Worm (Caenorhabditis elegans) whole organism, L4 larva: ENCODE data around the gene F40A3.3.

Experiments
- F44E2.7 ChIP-seq: fragments of 200-800 bp; sonication (Bioruptor generic); IDR thresholded peaks from 2 replicates; pipeline ENCODE4 v2.1.2; 2022; ENCODE audit warnings: missing genetic modification characterization, missing compliant biosample characterization
- Y48G9A.11 ChIP-seq: fragments of 200-800 bp; sonication (Bioruptor generic); IDR thresholded peaks from 2 replicates; pipeline ENCODE4 v1.3.6; 2022; ENCODE audit warnings: missing genetic modification reagents, missing genetic modification characterization, missing compliant biosample characterization
- Y5F2A.4 ChIP-seq: fragments of 200-800 bp; sonication (Bioruptor generic); optimal IDR thresholded peaks from 2 replicates; lab custom pipeline; 2018; ENCODE audit warnings: mild to moderate bottlenecking, missing genetic modification characterization, missing compliant biosample characterization
- Y75B8A.6 ChIP-seq: fragments of 200-800 bp; sonication (Bioruptor generic); IDR thresholded peaks from 2 replicates; pipeline ENCODE4 v1.3.6; 2022; ENCODE audit warnings: missing genetic modification reagents, missing genetic modification characterization, missing compliant biosample characterization
- ZK337.2 ChIP-seq: fragments of 200-800 bp; sonication (Bioruptor generic); IDR thresholded peaks from 2 replicates; pipeline ENCODE4 v1.3.6; 2022; ENCODE audit warnings: missing genetic modification reagents, missing genetic modification characterization, missing compliant biosample characterization
- aha-1 ChIP-seq: fragments of 150-350 bp; peaks from one replicate; lab custom pipeline; 2014; ENCODE audit warnings: missing biosample characterization, missing genetic modification characterization
- ama-1 ChIP-seq: fragments of 150-350 bp; optimal IDR thresholded peaks from 2 replicates; lab custom pipeline; 2014; ENCODE audit warnings: inconsistent platforms, mixed read lengths
- arid-1 ChIP-seq: fragments of 200-800 bp; sonication (Bioruptor generic); conservative IDR thresholded peaks from 2 replicates; pipeline ENCODE4 v1.3.6; 2022; ENCODE audit warnings: missing genetic modification reagents, missing genetic modification characterization, missing compliant biosample characterization
- attf-4 ChIP-seq: sonication (generic microtip); optimal IDR thresholded peaks from 3 replicates; lab custom pipeline; 2017; ENCODE audit warnings: missing biosample characterization, missing genetic modification characterization
- ces-1 ChIP-seq: fragments of 150-350 bp; sonication (generic microtip); optimal IDR thresholded peaks from 4 replicates; lab custom pipeline; 2014; ENCODE audit warnings: missing biosample characterization, missing genetic modification reagents, missing genetic modification characterization
- daf-16 ChIP-seq, 3 experiments: sonication (generic microtip); optimal IDR thresholded peaks; 2 replicates each; lab custom pipeline; 2016 to 2017; ENCODE audit warnings: missing genetic modification characterization in 3 of 3, missing genetic modification reagents in 3 of 3, mild to moderate bottlenecking in 2 of 3, missing compliant biosample characterization in 2 of 3, missing biosample characterization in 1 of 3, moderate library complexity in 1 of 3
- daf-19 ChIP-seq: fragments of 200-800 bp; sonication (Bioruptor generic); conservative IDR thresholded peaks from 2 replicates; pipeline ENCODE4 v1.3.6; 2022; ENCODE audit warnings: missing genetic modification characterization, missing compliant biosample characterization
- dmd-6 ChIP-seq: fragments of 200-800 bp; sonication (Bioruptor generic); IDR thresholded peaks from 2 replicates; pipeline ENCODE4 v1.3.6; 2022; ENCODE audit warnings: missing genetic modification reagents, missing genetic modification characterization, missing compliant biosample characterization
- dmd-8 ChIP-seq: fragments of 200-800 bp; sonication (Bioruptor generic); IDR thresholded peaks from 2 replicates; pipeline ENCODE4 v1.3.6; 2022; ENCODE audit warnings: missing genetic modification characterization, missing compliant biosample characterization
- fkh-10 ChIP-seq: fragments of 150-350 bp; optimal IDR thresholded peaks from 2 replicates; lab custom pipeline; 2014; ENCODE audit warnings: missing biosample characterization, missing genetic modification reagents, missing genetic modification characterization
- jun-1 ChIP-seq: fragments of 150-350 bp; optimal IDR thresholded peaks from 2 replicates; lab custom pipeline; 2014; ENCODE audit warnings: missing biosample characterization, missing genetic modification reagents, missing genetic modification characterization
- lin-1 ChIP-seq: fragments of 200-800 bp; sonication (Bioruptor generic); IDR thresholded peaks from 2 replicates; pipeline ENCODE4 v1.3.6; 2022; ENCODE audit warnings: missing genetic modification reagents, missing genetic modification characterization, missing compliant biosample characterization
- lin-13 ChIP-seq: fragments of 150-350 bp; optimal IDR thresholded peaks from 2 replicates; lab custom pipeline; 2014; ENCODE audit warnings: missing biosample characterization, missing genetic modification reagents, missing genetic modification characterization
- lin-15B ChIP-seq: fragments of 150-350 bp; sonication (generic microtip); optimal IDR thresholded peaks from 3 replicates; lab custom pipeline; 2014; ENCODE audit warnings: missing biosample characterization, missing genetic modification characterization
- lin-38 ChIP-seq: fragments of 200-800 bp; sonication (Bioruptor generic); IDR thresholded peaks from 2 replicates; pipeline ENCODE4 v1.3.6; 2022; ENCODE audit warnings: missing genetic modification reagents, missing genetic modification characterization, missing compliant biosample characterization
- lir-3 ChIP-seq: sonication (generic microtip); optimal IDR thresholded peaks from 2 replicates; lab custom pipeline; 2016; ENCODE audit warnings: mild to moderate bottlenecking, missing genetic modification characterization, missing compliant biosample characterization
- lsy-2 ChIP-seq, 2 experiments: fragments of 150-350 bp in 1 of 2; sonication (generic microtip) in 1 of 2; optimal IDR thresholded peaks; 2 replicates each; lab custom pipeline; 2014 to 2017; ENCODE audit warnings: missing biosample characterization in 2 of 2, missing genetic modification characterization in 2 of 2
- mxl-2 ChIP-seq: fragments of 200-800 bp; sonication (Bioruptor generic); conservative IDR thresholded peaks from 2 replicates; pipeline ENCODE4 v1.3.6; 2022; ENCODE audit warnings: missing genetic modification reagents, missing genetic modification characterization, missing compliant biosample characterization
- mxl-3 ChIP-seq: fragments of 200-800 bp; sonication (Bioruptor generic); optimal IDR thresholded peaks from 2 replicates; lab custom pipeline; 2018; ENCODE audit warnings: mild to moderate bottlenecking, missing genetic modification characterization, missing compliant biosample characterization
- nhr-11 ChIP-seq: fragments of 150-350 bp; optimal IDR thresholded peaks from 2 replicates; lab custom pipeline; 2014; ENCODE audit warnings: missing biosample characterization, missing genetic modification characterization
- nhr-111 ChIP-seq: fragments of 200-800 bp; sonication (Bioruptor generic); optimal IDR thresholded peaks from 2 replicates; lab custom pipeline; 2018; ENCODE audit warnings: mild to moderate bottlenecking, missing genetic modification characterization, missing compliant biosample characterization
- nhr-237 ChIP-seq: sonication (generic microtip); optimal IDR thresholded peaks from 2 replicates; lab custom pipeline; 2017; ENCODE audit warnings: missing biosample characterization, missing genetic modification characterization
- nhr-28 ChIP-seq: fragments of 150-350 bp; optimal IDR thresholded peaks from 2 replicates; lab custom pipeline; 2014; ENCODE audit warnings: missing biosample characterization, missing genetic modification characterization
- nhr-42 ChIP-seq: fragments of 200-800 bp; sonication (Bioruptor generic); IDR thresholded peaks from 2 replicates; pipeline ENCODE4 v1.3.6; 2022; ENCODE audit warnings: missing genetic modification characterization, missing compliant biosample characterization
- nhr-6 ChIP-seq: fragments of 150-350 bp; optimal IDR thresholded peaks from 2 replicates; lab custom pipeline; 2014; ENCODE audit warnings: missing biosample characterization, missing genetic modification characterization
- pha-4 ChIP-seq, 2 experiments: fragments of 150-350 bp in 1 of 2; fragments of 200-800 bp in 1 of 2; sonication (Bioruptor generic) in 1 of 2; IDR thresholded peaks in 1 of 2; optimal IDR thresholded peaks in 1 of 2; 2 replicates each; pipeline versions ENCODE4 v1.3.6 to Lab custom; 2014 to 2022; ENCODE audit warnings: missing genetic modification characterization in 2 of 2, missing genetic modification reagents in 2 of 2, missing biosample characterization in 1 of 2, missing compliant biosample characterization in 1 of 2
- pqm-1 ChIP-seq: sonication (generic microtip); optimal IDR thresholded peaks from 2 replicates; lab custom pipeline; 2017; ENCODE audit warnings: missing biosample characterization, missing genetic modification characterization
- sdz-12 ChIP-seq: fragments of 200-800 bp; sonication (Bioruptor generic); optimal IDR thresholded peaks from 2 replicates; lab custom pipeline; 2018; ENCODE audit warnings: mild to moderate bottlenecking, missing genetic modification characterization, missing compliant biosample characterization
- spr-3 ChIP-seq: fragments of 200-800 bp; sonication (Bioruptor generic); optimal IDR thresholded peaks from 2 replicates; lab custom pipeline; 2018; ENCODE audit warnings: mild to moderate bottlenecking, missing genetic modification characterization, missing compliant biosample characterization
- tag-97 ChIP-seq: fragments of 200-800 bp; sonication (Bioruptor generic); IDR thresholded peaks from 2 replicates; pipeline ENCODE4 v1.3.6; 2022; ENCODE audit warnings: missing genetic modification characterization, missing compliant biosample characterization
- unc-62 ChIP-seq, 3 experiments: fragments of 150-350 bp in 1 of 3; sonication (generic microtip); optimal IDR thresholded peaks in 2 of 3; peaks in 1 of 3; 1 replicate in 1 of 3; 2 replicates in 2 of 3; lab custom pipeline; 2014 to 2017; ENCODE audit warnings: missing biosample characterization in 3 of 3, missing genetic modification characterization in 3 of 3, missing genetic modification reagents in 3 of 3, missing genotype in 1 of 3
- vab-7 ChIP-seq: fragments of 200-800 bp; sonication (Bioruptor generic); IDR thresholded peaks from 2 replicates; pipeline ENCODE4 v1.3.6; 2022; ENCODE audit warnings: missing genetic modification reagents, missing genetic modification characterization, missing compliant biosample characterization
- zag-1 ChIP-seq: fragments of 150-350 bp; optimal IDR thresholded peaks from 2 replicates; lab custom pipeline; 2014; ENCODE audit warnings: missing biosample characterization, missing genetic modification characterization
- zfp-3 ChIP-seq: fragments of 200-800 bp; sonication (Bioruptor generic); conservative IDR thresholded peaks from 2 replicates; pipeline ENCODE4 v1.3.6; 2022; ENCODE audit warnings: missing genetic modification reagents, missing genetic modification characterization, missing compliant biosample characterization
- zip-11 ChIP-seq: fragments of 200-800 bp; sonication (Bioruptor generic); IDR thresholded peaks from 2 replicates; pipeline ENCODE4 v1.3.6; 2022; ENCODE audit warnings: missing genetic modification characterization, missing compliant biosample characterization
- ztf-7 ChIP-seq: fragments of 150-350 bp; optimal IDR thresholded peaks from 2 replicates; lab custom pipeline; 2014; ENCODE audit warnings: missing biosample characterization, missing genetic modification characterization

The F40A3.3 gene

DNA sequence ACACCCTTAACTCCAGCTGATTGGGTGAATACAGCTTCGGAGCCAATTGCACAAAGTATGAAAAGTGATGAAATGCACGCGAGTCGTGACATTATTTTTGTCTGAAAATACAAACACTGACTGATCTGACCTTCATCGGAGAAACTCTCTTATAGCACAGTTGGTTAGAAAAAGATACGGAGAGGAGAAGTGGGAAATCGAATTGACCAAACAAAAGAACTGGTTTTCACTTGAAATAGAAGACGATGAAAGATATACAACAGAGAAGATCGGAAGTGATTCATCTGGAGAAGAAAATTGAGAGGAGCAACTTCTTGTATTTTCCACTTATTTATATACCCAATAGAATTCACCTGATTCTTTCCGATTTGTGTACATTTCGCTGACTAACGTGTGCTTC lies 39.4 kb upstream of the F40A3.3 start, which contains the start of gene ttr-33:
Gene ttr-33 (minus strand): TSS at position 101 of the 400 bp plus-strand sequence.
- TF ChIP-seq Y75B8A.6 (GFP tag; lab: Robert Waterston, UW) (no peak), nhr-28 (peak; percentile 4), lin-1 (GFP tag; lab: Robert Waterston, UW) (no peak), ama-1 (lab: Kevin White, UChicago) (peak; percentile 5)

ce11 chrV:7839485-7839884 lies 37.8 kb upstream of the F40A3.3 start, which contains the start of gene C37C3.12:
Gene C37C3.12 (minus strand): TSS chrV:7839585.
- TF ChIP-seq jun-1 (tag; lab: Kevin White, UChicago): no peak
- no peak for TF ChIP-seq sdz-12 (GFP tag; lab: Kevin White, UChicago)
- TF ChIP-seq dmd-8 (GFP tag; lab: Robert Waterston, UW): no peak
- no peak for TF ChIP-seq nhr-237 (tag; lab: Kevin White, UChicago)
- no peak for TF ChIP-seq arid-1 (GFP tag; lab: Robert Waterston, UW)
- TF ChIP-seq fkh-10 (GFP tag; lab: Kevin White, UChicago): no peak
- no peak for TF ChIP-seq attf-4 (tag; lab: Kevin White, UChicago)
- TF ChIP-seq zip-11 (GFP tag; lab: Robert Waterston, UW): no peak
- no peak for TF ChIP-seq mxl-2
- no peak for TF ChIP-seq lsy-2 (tag; optimal IDR thresholded peaks at IDR 0.05; lab: Kevin White, UChicago)
- TF ChIP-seq nhr-11 (tag; lab: Kevin White, UChicago): no peak
- TF ChIP-seq ZK337.2 (GFP tag; lab: Robert Waterston, UW): no peak
- TF ChIP-seq nhr-111 (GFP tag; lab: Kevin White, UChicago): no peak
- TF ChIP-seq, all 104 proteins: peak for 0

DNA sequence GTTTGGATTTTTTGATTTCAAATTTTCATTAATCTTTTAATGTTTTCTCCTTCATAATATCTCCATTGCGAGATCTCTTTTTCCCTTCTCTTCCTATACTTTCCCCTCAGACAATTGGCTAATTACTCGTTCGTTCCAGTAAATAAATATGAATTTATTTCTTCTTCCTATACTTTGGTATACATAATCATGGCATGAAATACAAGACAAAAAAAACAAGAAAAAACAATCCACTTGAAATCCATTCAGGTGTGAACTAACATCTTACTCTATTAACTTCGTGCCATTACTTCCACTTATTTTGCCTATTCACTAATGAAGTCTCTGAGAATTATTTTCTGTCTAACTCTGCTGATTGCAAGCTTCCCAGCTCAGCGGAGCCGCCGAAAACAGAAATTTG lies 35.0 kb upstream of the F40A3.3 start, which contains the start of gene grd-8:
Gene grd-8 (plus strand): TSS at position 301 of the 400 bp plus-strand sequence.
- TF ChIP-seq zag-1 (tag; lab: Kevin White, UChicago) (no peak), nhr-111 (GFP tag; lab: Kevin White, UChicago) (no peak), Y5F2A.4 (GFP tag; lab: Kevin White, UChicago) (no peak), Y48G9A.11 (GFP tag; lab: Robert Waterston, UW) (no peak), lin-13 (GFP tag; lab: Kevin White, UChicago) (no peak), fkh-10 (GFP tag; lab: Kevin White, UChicago) (no peak), nhr-42 (GFP tag; lab: Robert Waterston, UW) (no peak), zip-11 (GFP tag; lab: Robert Waterston, UW) (no peak), F44E2.7 (no peak), daf-19 (GFP tag; lab: Robert Waterston, UW) (no peak), zfp-3 (GFP tag; lab: Robert Waterston, UW) (no peak), attf-4 (tag; lab: Kevin White, UChicago) (no peak), lsy-2 (tag; optimal IDR thresholded peaks at IDR 0.05; lab: Kevin White, UChicago) (no peak), spr-3 (GFP tag; lab: Kevin White, UChicago) (no peak), nhr-6 (tag; lab: Kevin White, UChicago) (no peak), lir-3 (tag; lab: Kevin White, UChicago) (no peak), pha-4 (GFP tag; IDR thresholded peaks at IDR 0.05; lab: Robert Waterston, UW) (no peak), pha-4 (tag; optimal IDR thresholded peaks at IDR 0.05; lab: Kevin White, UChicago) (no peak), ztf-7 (tag; lab: Kevin White, UChicago) (no peak), daf-16 (GFP tag; optimal IDR thresholded peaks at IDR 0.05; lab: Kevin White, UChicago) (no peak), daf-16 (tag; optimal IDR thresholded peaks at IDR 0.05; lab: Kevin White, UChicago) (no peak), lin-15B (tag; lab: Kevin White, UChicago) (no peak)

DNA sequence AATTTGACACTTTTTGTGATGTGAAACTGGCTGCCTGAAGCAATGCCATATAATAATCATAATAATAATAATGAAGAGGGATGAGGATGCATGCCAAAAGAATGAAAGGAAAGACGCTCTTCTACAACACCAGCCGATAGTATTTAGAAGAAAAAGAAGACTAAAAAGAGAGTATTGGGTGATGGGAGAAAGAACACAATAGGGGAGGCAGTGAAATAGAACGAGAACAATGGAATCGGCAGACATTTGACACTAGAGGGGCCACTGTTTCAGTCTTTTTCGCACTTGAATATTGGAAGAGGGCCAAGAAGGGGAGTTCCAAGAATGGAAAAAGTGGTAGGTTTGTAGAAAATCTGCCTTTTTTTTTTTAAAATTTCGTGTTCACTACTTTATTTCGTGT lies 30.1 kb upstream of the F40A3.3 start, which contains the start of gene memo-1:
Gene memo-1 (minus strand): TSS at position 2 of the 400 bp plus-strand sequence.
- TF ChIP-seq tag-97: no peak
- TF ChIP-seq aha-1: peak; percentile 33
- TF ChIP-seq vab-7 (GFP tag; lab: Robert Waterston, UW): no peak
- TF ChIP-seq unc-62 (GFP tag; optimal IDR thresholded peaks at IDR 0.05 in 1 of 2; lab: Kevin White, UChicago): peak in 1 of 2 experiments; percentile 89
- TF ChIP-seq unc-62 (tag; optimal IDR thresholded peaks at IDR 0.05; lab: Kevin White, UChicago): no peak
- TF ChIP-seq lin-38 (GFP tag; lab: Robert Waterston, UW): 0 out of 2 replicates have a peak, but pooled peaks have one; percentile 17
- TF ChIP-seq dmd-6 (GFP tag; lab: Robert Waterston, UW): 0 out of 2 replicates have a peak, but pooled peaks have one; percentile 9
- no peak for TF ChIP-seq pqm-1 (tag; lab: Kevin White, UChicago)
- TF ChIP-seq ces-1: no peak
- TF ChIP-seq Y48G9A.11 (GFP tag; lab: Robert Waterston, UW): no peak
- no peak for TF ChIP-seq mxl-3 (GFP tag; lab: Kevin White, UChicago)
- TF ChIP-seq, all 104 proteins: peak for 4
